Worm (Caenorhabditis elegans) whole organism, dauer: ENCODE measurements around the gene ZK757.1.

Source experiments
- unc-62 ChIP-seq: sonication (generic microtip); optimal IDR thresholded peaks from 2 replicates; lab custom pipeline; 2017; ENCODE audit warnings: missing biosample characterization, missing genetic modification reagents, missing genetic modification characterization

The ZK757.1 gene

ce11 chrIII:9874515-9874914 lies 3.6 kb upstream of the ZK757.1 start:
- no peak for TF ChIP-seq unc-62

- no peak for TF ChIP-seq unc-62
Observed at ce11 chrIII:9867780-9868503, 3.0 kb downstream of the ZK757.1 start, which contains the start of gene dhhc-4. Gene dhhc-4, minus strand, starts transcription at chrIII:9867792.

- no peak for TF ChIP-seq unc-62
Observed at ce11 chrIII:9867352-9867751, 3.6 kb downstream of the ZK757.1 start.

ce11 chrIII:9862469-9862868 lies 8.5 kb downstream of the ZK757.1 start:
- no peak for TF ChIP-seq unc-62

- no peak for TF ChIP-seq unc-62
Observed at ce11 chrIII:9861470-9862342, 9.2 kb downstream of the ZK757.1 start.

- no peak for TF ChIP-seq unc-62
Observed at ce11 chrIII:9860201-9860780, 10.6 kb downstream of the ZK757.1 start, which contains the start of gene twk-48. Gene twk-48, plus strand, starts transcription at chrIII:9860730.

ce11 chrIII:9859133-9859775 lies 11.7 kb downstream of the ZK757.1 start, which contains the start of gene gpdh-2:
Gene gpdh-2, minus strand, starts transcription at chrIII:9859183.
- TF ChIP-seq unc-62, result no peak

- TF ChIP-seq unc-62, result no peak
Observed at ce11 chrIII:9858061-9858460, 12.9 kb downstream of the ZK757.1 start.

- no peak for TF ChIP-seq unc-62
Observed at ce11 chrIII:9857110-9857509, 13.8 kb downstream of the ZK757.1 start.

ce11 chrIII:9854960-9855359 lies 16.0 kb downstream of the ZK757.1 start:
- no peak for TF ChIP-seq unc-62

- TF ChIP-seq unc-62, result no peak
Observed at ce11 chrIII:9853667-9854620, 17.0 kb downstream of the ZK757.1 start.

ce11 chrIII:9851547-9851946 lies 19.4 kb downstream of the ZK757.1 start, which contains the start of gene K11H3.3:
Gene K11H3.3, plus strand, starts transcription at chrIII:9851854.
- TF ChIP-seq unc-62, result no peak

- no peak for TF ChIP-seq unc-62
Observed at ce11 chrIII:9850877-9851276, 20.1 kb downstream of the ZK757.1 start.

- TF ChIP-seq unc-62, result no peak
Observed at ce11 chrIII:9849950-9850349, 21.0 kb downstream of the ZK757.1 start.

ce11 chrIII:9848603-9849002 lies 22.3 kb downstream of the ZK757.1 start:
- no peak for TF ChIP-seq unc-62
